Fruit fly (Drosophila melanogaster) whole organism, embryonic: ENCODE measurements around the gene Tcs4.

ENCODE experiments used
- C15 ChIP-seq: fragments of 200-800 bp; sonication (Bioruptor generic); IDR thresholded peaks from 3 replicates; pipeline ENCODE4 v1.3.6; 2022; ENCODE audit warnings: missing biosample characterization, missing genetic modification characterization
- CG11398 ChIP-seq: fragments of 200-800 bp; sonication (Bioruptor generic); optimal IDR thresholded peaks from 2 replicates; lab custom pipeline; 2016; ENCODE audit warnings: missing biosample characterization, missing genetic modification characterization
- CG1233 ChIP-seq: fragments of 200-800 bp; sonication (Bioruptor generic); optimal IDR thresholded peaks from 4 replicates; lab custom pipeline; 2018; ENCODE audit warnings: missing biosample characterization, mild to moderate bottlenecking, missing genetic modification characterization
- CG13894 ChIP-seq: fragments of 200-800 bp; sonication (Bioruptor generic); optimal IDR thresholded peaks from 3 replicates; lab custom pipeline; 2018; ENCODE audit warnings: missing biosample characterization, mild to moderate bottlenecking, missing genetic modification characterization, moderate library complexity
- CG17568 ChIP-seq: fragments of 200-800 bp; sonication (Bioruptor generic); optimal IDR thresholded peaks from 2 replicates; lab custom pipeline; 2018; ENCODE audit warnings: missing biosample characterization, mild to moderate bottlenecking, missing genetic modification characterization, moderate library complexity
- CG17829 ChIP-seq: fragments of 200-800 bp; optimal IDR thresholded peaks from 2 replicates; lab custom pipeline; 2019; ENCODE audit warnings: missing biosample characterization, mild to moderate bottlenecking, missing genetic modification characterization, moderate library complexity
- CG18262 ChIP-seq: fragments of 200-800 bp; optimal IDR thresholded peaks from 3 replicates; lab custom pipeline; 2019; ENCODE audit warnings: missing biosample characterization, mild to moderate bottlenecking, missing genetic modification characterization, moderate library complexity
- CG2116 ChIP-seq: fragments of 200-800 bp; sonication (Bioruptor generic); optimal IDR thresholded peaks from 3 replicates; lab custom pipeline; 2018; ENCODE audit warnings: missing biosample characterization, mild to moderate bottlenecking, missing genetic modification characterization
- CG31224 ChIP-seq: fragments of 200-800 bp; sonication (Bioruptor generic); IDR thresholded peaks from 2 replicates; pipeline ENCODE4 v1.3.6; 2022; ENCODE audit warnings: missing biosample characterization, missing genetic modification characterization
- CG7271 ChIP-seq: fragments of 200-800 bp; sonication (Bioruptor generic); optimal IDR thresholded peaks from 2 replicates; lab custom pipeline; 2018; ENCODE audit warnings: missing biosample characterization, mild to moderate bottlenecking, missing genetic modification characterization, moderate library complexity
- CG9609 ChIP-seq: fragments of 200-800 bp; sonication (Bioruptor generic); optimal IDR thresholded peaks from 3 replicates; lab custom pipeline; 2016; ENCODE audit warnings: missing biosample characterization, missing genetic modification characterization
- CG9876 ChIP-seq: fragments of 200-800 bp; sonication (Bioruptor generic); optimal IDR thresholded peaks from 2 replicates; lab custom pipeline; 2016; ENCODE audit warnings: missing biosample characterization, missing genetic modification characterization
- HLH3B ChIP-seq: fragments of 200-800 bp; sonication (Bioruptor generic); IDR thresholded peaks from 2 replicates; pipeline ENCODE4 v1.3.6; 2022; ENCODE audit warnings: missing biosample characterization, missing genetic modification characterization
- Hr39 ChIP-seq: fragments of >200 bp; optimal IDR thresholded peaks from 2 replicates; lab custom pipeline; 2017
- Hr51 ChIP-seq, 2 experiments: fragments of 200-800 bp; sonication (Bioruptor generic); optimal IDR thresholded peaks; 2 replicates in 1 of 2; 3 replicates in 1 of 2; lab custom pipeline; 2016 to 2018; ENCODE audit warnings: missing biosample characterization in 2 of 2, missing genetic modification characterization in 2 of 2, mild to moderate bottlenecking in 1 of 2, moderate library complexity in 1 of 2
- Lim3 ChIP-seq: fragments of 200-800 bp; sonication (Bioruptor generic); IDR thresholded peaks from 2 replicates; pipeline ENCODE4 v1.3.6; 2022; ENCODE audit warnings: missing biosample characterization, missing genetic modification characterization
- Oli ChIP-seq: fragments of 200-800 bp; sonication (Bioruptor generic); optimal IDR thresholded peaks from 2 replicates; lab custom pipeline; 2018; ENCODE audit warnings: missing biosample characterization, mild to moderate bottlenecking, missing genetic modification characterization, moderate library complexity
- Pdp1 ChIP-seq, 2 experiments: fragments of 200-800 bp; sonication (Bioruptor generic); optimal IDR thresholded peaks; 3 replicates each; lab custom pipeline; 2016; ENCODE audit warnings: missing biosample characterization in 2 of 2, missing genetic modification characterization in 2 of 2, mild to moderate bottlenecking in 1 of 2, moderate library complexity in 1 of 2
- Ptx1 ChIP-seq: fragments of 200-800 bp; sonication (Bioruptor generic); IDR thresholded peaks from 2 replicates; pipeline ENCODE4 v1.3.6; 2022; ENCODE audit warnings: missing biosample characterization, missing genetic modification characterization
- Side ChIP-seq: fragments of 200-800 bp; sonication (Bioruptor generic); optimal IDR thresholded peaks from 2 replicates; lab custom pipeline; 2016; ENCODE audit warnings: missing biosample characterization, missing genetic modification characterization
- Six4 ChIP-seq: fragments of 200-800 bp; sonication (Bioruptor generic); optimal IDR thresholded peaks from 2 replicates; lab custom pipeline; 2016; ENCODE audit warnings: missing biosample characterization, missing genetic modification characterization
- Tbp ChIP-seq: fragments of >200 bp; optimal IDR thresholded peaks from 2 replicates; lab custom pipeline; 2018; ENCODE audit warnings: missing biosample characterization, missing genetic modification characterization
- Usf ChIP-seq: fragments of 200-800 bp; sonication (Bioruptor generic); optimal IDR thresholded peaks from 2 replicates; lab custom pipeline; 2017; ENCODE audit warnings: missing genotype, missing biosample characterization, missing genetic modification characterization
- Xbp1 ChIP-seq: fragments of 200-800 bp; sonication (Bioruptor generic); optimal IDR thresholded peaks from 3 replicates; lab custom pipeline; 2016; ENCODE audit warnings: missing biosample characterization, mild to moderate bottlenecking, missing genetic modification characterization
- corto ChIP-seq: fragments of 200-800 bp; sonication (Bioruptor generic); optimal IDR thresholded peaks from 2 replicates; lab custom pipeline; 2016; ENCODE audit warnings: missing biosample characterization, mild to moderate bottlenecking, missing genetic modification characterization, moderate library complexity
- dmrt11E ChIP-seq: fragments of 200-800 bp; sonication (Bioruptor generic); optimal IDR thresholded peaks from 3 replicates; lab custom pipeline; 2018; ENCODE audit warnings: missing biosample characterization, mild to moderate bottlenecking, missing genetic modification characterization, moderate library complexity
- esg ChIP-seq: fragments of 200-800 bp; sonication (Bioruptor generic); conservative IDR thresholded peaks from 2 replicates; pipeline ENCODE4 v1.3.6; 2022; ENCODE audit warnings: missing biosample characterization, missing genetic modification characterization
- gsb ChIP-seq: fragments of 200-800 bp; sonication (Bioruptor generic); IDR thresholded peaks from 2 replicates; pipeline ENCODE4 v1.3.6; 2022; ENCODE audit warnings: missing biosample characterization, missing genetic modification characterization
- hth ChIP-seq: fragments of >200 bp; optimal IDR thresholded peaks from 2 replicates; lab custom pipeline; 2017; ENCODE audit warnings: inconsistent platforms
- ken ChIP-seq: fragments of 200-800 bp; sonication (Bioruptor generic); IDR thresholded peaks from 3 replicates; pipeline ENCODE4 v1.3.6; 2022; ENCODE audit warnings: missing biosample characterization, missing genetic modification characterization
- klu ChIP-seq: fragments of 200-800 bp; sonication (Bioruptor generic); IDR thresholded peaks from 2 replicates; pipeline ENCODE4 v1.3.6; 2022; ENCODE audit warnings: missing biosample characterization, missing genetic modification characterization
- lilli ChIP-seq: fragments of 200-800 bp; sonication (Bioruptor generic); optimal IDR thresholded peaks from 3 replicates; lab custom pipeline; 2016; ENCODE audit warnings: missing biosample characterization, missing genetic modification characterization
- maf-S ChIP-seq: fragments of 200-800 bp; sonication (Bioruptor generic); optimal IDR thresholded peaks from 2 replicates; lab custom pipeline; 2016; ENCODE audit warnings: missing biosample characterization, missing genetic modification characterization
- mam ChIP-seq: fragments of 200-800 bp; sonication (Bioruptor generic); optimal IDR thresholded peaks from 3 replicates; lab custom pipeline; 2016; ENCODE audit warnings: missing biosample characterization, missing genetic modification characterization
- onecut ChIP-seq: fragments of 200-800 bp; sonication (Bioruptor generic); IDR thresholded peaks from 2 replicates; pipeline ENCODE4 v1.3.6; 2022; ENCODE audit warnings: missing biosample characterization, missing genetic modification characterization
- otp ChIP-seq: fragments of 200-800 bp; sonication (Bioruptor generic); IDR thresholded peaks from 3 replicates; pipeline ENCODE4, ENCODE4 v1.3.6; 2022; ENCODE audit warnings: missing biosample characterization, missing genetic modification characterization
- pan ChIP-seq, 4 experiments: fragments of >200 bp in 3 of 4; fragments of 200-800 bp in 1 of 4; sonication (Bioruptor generic) in 1 of 4; optimal IDR thresholded peaks in 3 of 4; IDR thresholded peaks in 1 of 4; 2 replicates each; pipeline versions ENCODE4 v1.3.6 to Lab custom; 2017 to 2022; ENCODE audit warnings: missing biosample characterization in 2 of 4, missing genetic modification characterization in 2 of 4, mixed read lengths in 1 of 4
- peb ChIP-seq: fragments of 200-800 bp; sonication (Bioruptor generic); IDR thresholded peaks from 2 replicates; pipeline ENCODE4 v1.3.6; 2022; ENCODE audit warnings: missing biosample characterization, missing genetic modification characterization
- pros ChIP-seq: fragments of 200-800 bp; sonication (Bioruptor generic); optimal IDR thresholded peaks from 3 replicates; lab custom pipeline; 2019; ENCODE audit warnings: missing biosample characterization, mild to moderate bottlenecking, missing genetic modification characterization, moderate library complexity
- ro ChIP-seq: fragments of 200-800 bp; sonication (Bioruptor generic); IDR thresholded peaks from 2 replicates; pipeline ENCODE4 v1.3.6; 2022; ENCODE audit warnings: missing biosample characterization, missing genetic modification characterization
- row ChIP-seq: fragments of 200-800 bp; sonication (Bioruptor generic); IDR thresholded peaks from 3 replicates; pipeline ENCODE4 v1.3.6; 2022; ENCODE audit warnings: missing biosample characterization, missing genetic modification characterization
- run ChIP-seq: fragments of 200-800 bp; sonication (Bioruptor generic); optimal IDR thresholded peaks from 3 replicates; lab custom pipeline; 2018; ENCODE audit warnings: missing biosample characterization, mild to moderate bottlenecking, missing genetic modification characterization
- salm ChIP-seq: fragments of 200-800 bp; sonication (Bioruptor generic); optimal IDR thresholded peaks from 2 replicates; lab custom pipeline; 2018; ENCODE audit warnings: missing biosample characterization, mild to moderate bottlenecking, missing genetic modification characterization
- shn ChIP-seq: fragments of 200-800 bp; sonication (Bioruptor generic); optimal IDR thresholded peaks from 3 replicates; lab custom pipeline; 2016; ENCODE audit warnings: missing biosample characterization, missing genetic modification characterization
- sim ChIP-seq: fragments of 200-800 bp; sonication (Bioruptor generic); IDR thresholded peaks from 2 replicates; pipeline ENCODE4 v1.3.6; 2022; ENCODE audit warnings: missing biosample characterization, missing genetic modification characterization
- slp2 ChIP-seq: fragments of 200-800 bp; sonication (Bioruptor generic); optimal IDR thresholded peaks from 2 replicates; lab custom pipeline; 2016; ENCODE audit warnings: missing biosample characterization, missing genetic modification characterization
- sna ChIP-seq: fragments of 200-800 bp; sonication (Bioruptor generic); IDR thresholded peaks from 2 replicates; pipeline ENCODE4 v1.3.6; 2022; ENCODE audit warnings: missing biosample characterization, missing genetic modification characterization; ENCODE audit not compliant: partially characterized antibody
- tin ChIP-seq: fragments of 200-800 bp; sonication (Bioruptor generic); optimal IDR thresholded peaks from 3 replicates; lab custom pipeline; 2016; ENCODE audit warnings: missing biosample characterization, missing genetic modification characterization
- tll ChIP-seq, 2 experiments: fragments of 200-800 bp in 1 of 2; fragments of >200 bp in 1 of 2; sonication (Bioruptor generic) in 1 of 2; optimal IDR thresholded peaks; 2 replicates each; lab custom pipeline; 2017 to 2019; ENCODE audit warnings: missing biosample characterization in 2 of 2, missing genetic modification characterization in 2 of 2, mild to moderate bottlenecking in 1 of 2, moderate library complexity in 1 of 2
- trh ChIP-seq: fragments of 200-800 bp; sonication (Bioruptor generic); optimal IDR thresholded peaks from 2 replicates; lab custom pipeline; 2016; ENCODE audit warnings: missing biosample characterization, missing genetic modification characterization
- vvl ChIP-seq: fragments of 200-800 bp; sonication (Bioruptor generic); IDR thresholded peaks from 2 replicates; pipeline ENCODE4 v1.3.6; 2022; ENCODE audit warnings: missing biosample characterization, missing genetic modification characterization
- z ChIP-seq: fragments of 200-800 bp; sonication (Bioruptor generic); IDR thresholded peaks from 3 replicates; pipeline ENCODE4 v1.3.6; 2022; ENCODE audit warnings: missing biosample characterization, missing genetic modification characterization

The Tcs4 gene

dm6 chrX:19744003-19744488 is 42.5 kb upstream of the Tcs4 start, which contains the start of the genes CG18809, COX6B, CG33932 and Rpp20 (continued):
- TF ChIP-seq Pdp1 (GFP tag; optimal IDR thresholded peaks at IDR 0.05; lab: Kevin White, UChicago) (peak; percentile 38 to 96), Hr51 (GFP tag; optimal IDR thresholded peaks at IDR 0.05; lab: Kevin White, UChicago) (peak; percentile 1 to 65), Oli (peak; percentile 14), hth (lab: Kevin White, UChicago) (no peak), gsb (GFP tag; lab: Robert Waterston, UW) (no peak), CG18262 (no peak), C15 (GFP tag; lab: Robert Waterston, UW) (no peak), Tbp (no peak), Xbp1 (GFP tag; lab: Kevin White, UChicago) (peak; percentile 74), CG9876 (GFP tag; lab: Kevin White, UChicago) (peak; percentile 75), Hr39 (lab: Kevin White, UChicago) (no peak), corto (no peak), tin (peak; percentile 61), CG13894 (tag; lab: Kevin White, UChicago) (peak; percentile 81), esg (GFP tag; lab: Robert Waterston, UW) (no peak), Ptx1 (GFP tag; lab: Robert Waterston, UW) (peak; percentile 66), slp2 (no peak), Side (GFP tag; lab: Kevin White, UChicago) (peak; percentile 70), otp (GFP tag; lab: Robert Waterston, UW) (no peak), row (GFP tag; lab: Robert Waterston, UW) (peak; percentile 68), HLH3B (GFP tag; lab: Robert Waterston, UW) (peak; percentile 54), CG7271 (tag; lab: Kevin White, UChicago) (peak; percentile 2), Usf (GFP tag; lab: Kevin White, UChicago) (peak; percentile 28), sna (GFP tag; lab: Robert Waterston, UW) (peak; percentile 83), pan (optimal IDR thresholded peaks at IDR 0.05; lab: Kevin White, UChicago) (no peak), pan (GFP tag; optimal IDR thresholded peaks at IDR 0.05 in 1 of 2, IDR thresholded peaks at IDR 0.05 in 1 of 2) (peak in 1 of 2 experiments; percentile 59), z (GFP tag; lab: Robert Waterston, UW) (no peak), CG9609 (peak; percentile 80), tll (GFP tag; optimal IDR thresholded peaks at IDR 0.05; lab: Kevin White, UChicago) (no peak), lilli (GFP tag; lab: Kevin White, UChicago) (peak; percentile 77), run (no peak), dmrt11E (tag; lab: Kevin White, UChicago) (no peak), CG17568 (no peak), salm (no peak), onecut (peak; percentile 53), shn (GFP tag; lab: Kevin White, UChicago) (peak; percentile 67), mam (peak; percentile 87), peb (GFP tag; lab: Robert Waterston, UW) (no peak), maf-S (GFP tag; lab: Kevin White, UChicago) (peak; percentile 71), CG1233 (GFP tag; lab: Kevin White, UChicago) (peak; percentile 37), ken (GFP tag; lab: Robert Waterston, UW) (peak; percentile 86), CG17829 (tag; lab: Kevin White, UChicago) (peak; percentile 72), Six4 (GFP tag; lab: Kevin White, UChicago) (no peak), CG31224 (GFP tag; lab: Robert Waterston, UW) (0 out of 2 replicates have a peak, but pooled peaks have one; percentile 24), trh (GFP tag; lab: Kevin White, UChicago) (no peak), vvl (GFP tag; lab: Robert Waterston, UW) (peak; percentile 77), CG2116 (GFP tag; lab: Kevin White, UChicago) (peak; percentile 66), ro (GFP tag; lab: Robert Waterston, UW) (no peak), klu (GFP tag; lab: Robert Waterston, UW) (no peak), pros (GFP tag; lab: Kevin White, UChicago) (no peak), CG11398 (peak; percentile 59), Lim3 (no peak), sim (no peak)
